Worm (Caenorhabditis elegans) whole organism, L1 larva: ENCODE data around the gene T13G4.7.

Experiments
- aha-1 ChIP-seq: fragments of 150-350 bp; optimal IDR thresholded peaks from 2 replicates; lab custom pipeline; 2014; ENCODE audit warnings: missing biosample characterization, missing genetic modification characterization
- ama-1 ChIP-seq: fragments of 150-350 bp; optimal IDR thresholded peaks from 2 replicates; lab custom pipeline; 2014
- ceh-82 ChIP-seq, 3 experiments: fragments of 150-350 bp in 1 of 3; sonication (generic microtip) in 2 of 3; optimal IDR thresholded peaks; 2 replicates each; lab custom pipeline; 2014 to 2017; ENCODE audit warnings: missing biosample characterization in 3 of 3, missing genetic modification characterization in 3 of 3
- dpl-1 ChIP-seq, 3 experiments: fragments of 150-350 bp in 2 of 3; sonication (generic microtip) in 1 of 3; optimal IDR thresholded peaks; 2 replicates each; lab custom pipeline; 2014 to 2017; ENCODE audit warnings: missing biosample characterization in 3 of 3, missing genetic modification characterization in 3 of 3, missing genetic modification reagents in 3 of 3
- lin-35 ChIP-seq, 2 experiments: fragments of 150-350 bp; optimal IDR thresholded peaks; 2 replicates each; lab custom pipeline; 2014; ENCODE audit warnings: missing biosample characterization in 2 of 2, missing genetic modification characterization in 2 of 2, missing genetic modification reagents in 2 of 2
- lsy-2 ChIP-seq, 2 experiments: fragments of 150-350 bp; optimal IDR thresholded peaks; 2 replicates each; lab custom pipeline; 2014; ENCODE audit warnings: missing biosample characterization in 2 of 2, missing genetic modification characterization in 2 of 2
- nhr-11 ChIP-seq: fragments of 150-350 bp; optimal IDR thresholded peaks from 2 replicates; lab custom pipeline; 2014; ENCODE audit warnings: missing biosample characterization, missing genetic modification characterization
- nhr-237 ChIP-seq: fragments of 150-350 bp; optimal IDR thresholded peaks from 2 replicates; lab custom pipeline; 2014; ENCODE audit warnings: missing biosample characterization, missing genetic modification characterization
- nhr-47 ChIP-seq: sonication (generic microtip); optimal IDR thresholded peaks from 2 replicates; lab custom pipeline; 2016; ENCODE audit warnings: mild to moderate bottlenecking, missing genetic modification characterization, moderate library complexity, missing compliant biosample characterization
- pax-3 ChIP-seq: fragments of 200-800 bp; sonication (Bioruptor generic); optimal IDR thresholded peaks from 2 replicates; lab custom pipeline; 2018; ENCODE audit warnings: mild to moderate bottlenecking, missing genetic modification characterization, moderate library complexity, missing compliant biosample characterization
- sptf-1 ChIP-seq: fragments of 150-350 bp; optimal IDR thresholded peaks from 2 replicates; lab custom pipeline; 2014; ENCODE audit warnings: missing biosample characterization, missing genetic modification characterization
- unc-130 ChIP-seq: fragments of 150-350 bp; optimal IDR thresholded peaks from 2 replicates; lab custom pipeline; 2017; ENCODE audit warnings: missing biosample characterization, missing genetic modification characterization, inconsistent platforms

ce11 chrX:1167234-1167633 lies 38.7 kb downstream of the T13G4.7 start:
- TF ChIP-seq sptf-1 (tag; lab: Kevin White, UChicago) = no peak
- no peak for TF ChIP-seq ceh-82 (tag; optimal IDR thresholded peaks at IDR 0.05; lab: Kevin White, UChicago)
- TF ChIP-seq pax-3 (tag; lab: Kevin White, UChicago) = no peak
- no peak for TF ChIP-seq lin-35 (GFP tag; optimal IDR thresholded peaks at IDR 0.05; lab: Kevin White, UChicago)
- no peak for TF ChIP-seq nhr-237 (tag; lab: Kevin White, UChicago)
- TF ChIP-seq nhr-47 = no peak
- TF ChIP-seq ama-1 = no peak
- TF ChIP-seq dpl-1 (GFP tag; optimal IDR thresholded peaks at IDR 0.05; lab: Kevin White, UChicago) = no peak
- TF ChIP-seq unc-130 = no peak
- TF ChIP-seq aha-1 (tag; lab: Kevin White, UChicago) = no peak
- no peak for TF ChIP-seq nhr-11 (tag; lab: Kevin White, UChicago)
- no peak for TF ChIP-seq lsy-2 (tag; optimal IDR thresholded peaks at IDR 0.05; lab: Kevin White, UChicago)
